Worm (Caenorhabditis elegans): ENCODE data around the gene W01A11.1.

The W01A11.1 gene

ce11 chrV:6514887-6515324, 15.9 kb downstream of the W01A11.1 start, which contains the start of gene dpy-11:
Gene dpy-11, minus strand, starts transcription at chrV:6515240.
- TF ChIP-seq unc-62 (GFP tag; optimal IDR thresholded peaks at IDR 0.05) (no peak), fos-1 (tag; optimal IDR thresholded peaks at IDR 0.05) (peak; percentile 36), sma-3 (GFP tag; optimal IDR thresholded peaks at IDR 0.05) (peak; percentile 59), dmd-4 (tag; optimal IDR thresholded peaks at IDR 0.05) (no peak), nhr-25 (tag; optimal IDR thresholded peaks at IDR 0.05) (peak; percentile 51), nhr-129 (tag; optimal IDR thresholded peaks at IDR 0.05) (peak; percentile 87), lin-11 (tag; optimal IDR thresholded peaks at IDR 0.05) (no peak), F13H6.1 (tag; optimal IDR thresholded peaks at IDR 0.05) (peak; percentile 17), ztf-11 (tag; optimal IDR thresholded peaks at IDR 0.05) (no peak), crh-2 (tag; optimal IDR thresholded peaks at IDR 0.05) (peak; percentile 60), unc-39 (tag; optimal IDR thresholded peaks at IDR 0.05) (no peak), blmp-1 (tag; optimal IDR thresholded peaks at IDR 0.05; ENCODE audit: insufficient read depth) (peak; percentile 37), Y55F3AM.14 (GFP tag; optimal IDR thresholded peaks at IDR 0.05) (peak; percentile 43), skn-1 (tag; optimal IDR thresholded peaks at IDR 0.05) (no peak), unc-55 (GFP tag; optimal IDR thresholded peaks at IDR 0.05) (no peak), lin-39 (tag; optimal IDR thresholded peaks at IDR 0.05) (no peak), aly-2 (tag; optimal IDR thresholded peaks at IDR 0.05) (no peak), ZK546.5 (tag; optimal IDR thresholded peaks at IDR 0.05) (no peak), ceh-16 (tag; optimal IDR thresholded peaks at IDR 0.05) (no peak), zag-1 (tag; optimal IDR thresholded peaks at IDR 0.05) (no peak), sma-9 (GFP tag; optimal IDR thresholded peaks at IDR 0.05) (peak; percentile 14), sma-9 (tag; optimal IDR thresholded peaks at IDR 0.05) (no peak), ztf-4 (tag; optimal IDR thresholded peaks at IDR 0.05) (peak; percentile 64), ceh-82 (tag; optimal IDR thresholded peaks at IDR 0.05) (no peak), nhr-21 (tag; optimal IDR thresholded peaks at IDR 0.05) (peak; percentile 59), elt-1 (tag; optimal IDR thresholded peaks at IDR 0.05) (no peak), gmeb-1 (tag; optimal IDR thresholded peaks at IDR 0.05) (no peak), nhr-237 (tag; optimal IDR thresholded peaks at IDR 0.05) (no peak), snpc-4 (tag; optimal IDR thresholded peaks at IDR 0.05) (no peak), mdl-1 (tag; optimal IDR thresholded peaks at IDR 0.05) (peak in 1 of 2 experiments; percentile 0), sem-4 (tag; optimal IDR thresholded peaks at IDR 0.05) (no peak), nhr-77 (tag; optimal IDR thresholded peaks at IDR 0.05) (no peak), lin-13 (GFP tag; optimal IDR thresholded peaks at IDR 0.05) (peak; percentile 34), nhr-10 (tag; optimal IDR thresholded peaks at IDR 0.05) (no peak), C34F6.9 (tag; optimal IDR thresholded peaks at IDR 0.05) (no peak), egl-27 (tag; optimal IDR thresholded peaks at IDR 0.05) (no peak), peb-1 (tag; optimal IDR thresholded peaks at IDR 0.05) (no peak), mbf-1 (tag; optimal IDR thresholded peaks at IDR 0.05) (no peak), elt-3 (tag; optimal IDR thresholded peaks at IDR 0.05) (no peak), ama-1 (optimal IDR thresholded peaks at IDR 0.05) (peak; percentile 96), ztf-1 (GFP tag; conservative IDR thresholded peaks at IDR 0.05) (no peak), mab-5 (tag; optimal IDR thresholded peaks at IDR 0.05) (peak; percentile 17), alr-1 (tag; optimal IDR thresholded peaks at IDR 0.05) (no peak), R02D3.7 (tag; optimal IDR thresholded peaks at IDR 0.05) (no peak), lsy-2 (tag; optimal IDR thresholded peaks at IDR 0.05) (peak in 1 of 2 experiments; percentile 51), nhr-11 (tag; optimal IDR thresholded peaks at IDR 0.05) (no peak), nhr-6 (tag; optimal IDR thresholded peaks at IDR 0.05) (peak; percentile 43), nhr-12 (tag; optimal IDR thresholded peaks at IDR 0.05) (no peak), nhr-23 (tag; optimal IDR thresholded peaks at IDR 0.05) (no peak)
